Fruit fly (Drosophila melanogaster) whole organism, embryonic: ENCODE data around the gene SkpA.

Experiments used
- Abd-B ChIP-seq: fragments of 200-800 bp; sonication (Bioruptor generic); optimal IDR thresholded peaks from 2 replicates; lab custom pipeline; 2018; ENCODE audit warnings: missing biosample characterization, mild to moderate bottlenecking, missing genetic modification characterization, moderate library complexity
- Atf-2 ChIP-seq: fragments of 200-800 bp; sonication (Bioruptor generic); optimal IDR thresholded peaks from 2 replicates; lab custom pipeline; 2016; ENCODE audit warnings: missing biosample characterization, missing genetic modification characterization
- CG10147 ChIP-seq: fragments of 200-800 bp; sonication (Bioruptor generic); optimal IDR thresholded peaks from 2 replicates; lab custom pipeline; 2019; ENCODE audit warnings: missing biosample characterization, mild to moderate bottlenecking, missing genetic modification characterization, moderate library complexity
- CG12659 ChIP-seq: fragments of 200-800 bp; sonication (Bioruptor generic); optimal IDR thresholded peaks from 3 replicates; lab custom pipeline; 2017; ENCODE audit warnings: mild to moderate bottlenecking, missing biosample characterization, missing genetic modification reagents, missing genetic modification characterization
- CG15011 ChIP-seq: fragments of 200-800 bp; sonication (Bioruptor generic); optimal IDR thresholded peaks from 3 replicates; lab custom pipeline; 2018; ENCODE audit warnings: missing biosample characterization, mild to moderate bottlenecking, missing genetic modification characterization
- CG15696 ChIP-seq: fragments of 200-800 bp; sonication (Bioruptor generic); optimal IDR thresholded peaks from 2 replicates; lab custom pipeline; 2019; ENCODE audit warnings: missing biosample characterization, mild to moderate bottlenecking, missing genetic modification characterization, moderate library complexity
- CG18476 ChIP-seq: fragments of 200-800 bp; sonication (Bioruptor generic); optimal IDR thresholded peaks from 2 replicates; lab custom pipeline; 2016; ENCODE audit warnings: missing biosample characterization, mild to moderate bottlenecking, missing genetic modification characterization
- CG30403 ChIP-seq: fragments of 200-800 bp; sonication (Bioruptor generic); optimal IDR thresholded peaks from 3 replicates; lab custom pipeline; 2016; ENCODE audit warnings: missing biosample characterization, missing genetic modification characterization
- CG31388 ChIP-seq: fragments of 200-800 bp; sonication (Bioruptor generic); optimal IDR thresholded peaks from 2 replicates; lab custom pipeline; 2016; ENCODE audit warnings: missing biosample characterization, missing genetic modification characterization
- CG3163 ChIP-seq: fragments of 200-800 bp; sonication (Bioruptor generic); optimal IDR thresholded peaks from 3 replicates; lab custom pipeline; 2016; ENCODE audit warnings: missing biosample characterization, missing genetic modification characterization
- CG32772 ChIP-seq: fragments of 200-800 bp; sonication (Bioruptor generic); IDR thresholded peaks from 2 replicates; pipeline ENCODE4 v1.3.6; 2022; ENCODE audit warnings: missing biosample characterization, missing genetic modification characterization
- CG6175 ChIP-seq: fragments of 200-800 bp; sonication (Bioruptor generic); IDR thresholded peaks from 3 replicates; pipeline ENCODE4 v1.3.6; 2022; ENCODE audit warnings: missing biosample characterization, missing genetic modification characterization
- CG6654 ChIP-seq: fragments of 200-800 bp; sonication (Bioruptor generic); optimal IDR thresholded peaks from 2 replicates; lab custom pipeline; 2017; ENCODE audit warnings: missing biosample characterization, mild to moderate bottlenecking, missing genetic modification characterization
- CG6813 ChIP-seq: fragments of 200-800 bp; sonication (Bioruptor generic); optimal IDR thresholded peaks from 2 replicates; lab custom pipeline; 2017; ENCODE audit warnings: missing biosample characterization, missing genetic modification characterization, mild to moderate bottlenecking, moderate library complexity, missing genetic modification reagents
- CG9215 ChIP-seq: fragments of 200-800 bp; sonication (Bioruptor generic); IDR thresholded peaks from 2 replicates; pipeline ENCODE4 v1.3.6; 2022; ENCODE audit warnings: missing biosample characterization, missing genetic modification characterization
- CG9876 ChIP-seq: fragments of 200-800 bp; sonication (Bioruptor generic); optimal IDR thresholded peaks from 2 replicates; lab custom pipeline; 2016; ENCODE audit warnings: missing biosample characterization, missing genetic modification characterization
- Dad ChIP-seq: fragments of 200-800 bp; sonication (Bioruptor generic); optimal IDR thresholded peaks from 3 replicates; lab custom pipeline; 2016; ENCODE audit warnings: missing biosample characterization, missing genetic modification characterization
- Dp ChIP-seq: fragments of 200-800 bp; sonication (Bioruptor generic); optimal IDR thresholded peaks from 2 replicates; lab custom pipeline; 2018; ENCODE audit warnings: missing biosample characterization, mild to moderate bottlenecking, missing genetic modification characterization, moderate library complexity
- HLH4C ChIP-seq: fragments of 200-800 bp; sonication (Bioruptor generic); IDR thresholded peaks from 3 replicates; pipeline ENCODE4 v1.3.6; 2022; ENCODE audit warnings: missing biosample characterization, missing genetic modification characterization; ENCODE audit not compliant: partially characterized antibody
- Hr3 ChIP-seq: fragments of 200-800 bp; sonication (Bioruptor generic); optimal IDR thresholded peaks from 3 replicates; lab custom pipeline; 2016; ENCODE audit warnings: missing biosample characterization, missing genetic modification characterization
- Hr39 ChIP-seq: fragments of >200 bp; optimal IDR thresholded peaks from 2 replicates; lab custom pipeline; 2017
- Hsf ChIP-seq: fragments of 200-800 bp; sonication (Bioruptor generic); optimal IDR thresholded peaks from 3 replicates; lab custom pipeline; 2016; ENCODE audit warnings: missing biosample characterization, missing genetic modification characterization
- Myb ChIP-seq: fragments of 200-800 bp; sonication (Bioruptor generic); optimal IDR thresholded peaks from 2 replicates; lab custom pipeline; 2016; ENCODE audit warnings: missing biosample characterization, missing genetic modification characterization
- NC2β ChIP-seq: fragments of 200-800 bp; sonication (Bioruptor generic); optimal IDR thresholded peaks from 2 replicates; lab custom pipeline; 2016; ENCODE audit warnings: missing biosample characterization, missing genetic modification characterization
- Oli ChIP-seq: fragments of 200-800 bp; sonication (Bioruptor generic); optimal IDR thresholded peaks from 2 replicates; lab custom pipeline; 2018; ENCODE audit warnings: missing biosample characterization, mild to moderate bottlenecking, missing genetic modification characterization, moderate library complexity
- Optix ChIP-seq: fragments of 200-800 bp; sonication (Bioruptor generic); IDR thresholded peaks from 3 replicates; pipeline ENCODE4 v1.3.6; 2022; ENCODE audit warnings: missing biosample characterization, missing genetic modification characterization
- Ptx1 ChIP-seq: fragments of 200-800 bp; sonication (Bioruptor generic); IDR thresholded peaks from 2 replicates; pipeline ENCODE4 v1.3.6; 2022; ENCODE audit warnings: missing biosample characterization, missing genetic modification characterization
- Taf1 ChIP-seq: fragments of 200-800 bp; sonication (Bioruptor generic); IDR thresholded peaks from 2 replicates; pipeline ENCODE4 v1.3.6; 2022; ENCODE audit warnings: missing biosample characterization, missing genetic modification characterization
- Vsx1 ChIP-seq: fragments of 200-800 bp; sonication (Bioruptor generic); optimal IDR thresholded peaks from 2 replicates; lab custom pipeline; 2017; ENCODE audit warnings: missing biosample characterization, mild to moderate bottlenecking, missing genetic modification characterization, missing genetic modification reagents
- bab2 ChIP-seq: fragments of 200-800 bp; sonication (Bioruptor generic); optimal IDR thresholded peaks from 2 replicates; lab custom pipeline; 2016; ENCODE audit warnings: missing biosample characterization, missing genetic modification characterization
- disco-r ChIP-seq: fragments of 200-800 bp; sonication (Bioruptor generic); optimal IDR thresholded peaks from 2 replicates; lab custom pipeline; 2016; ENCODE audit warnings: missing biosample characterization, missing genetic modification characterization
- dm ChIP-seq: fragments of 200-800 bp; sonication (Bioruptor generic); optimal IDR thresholded peaks from 3 replicates; lab custom pipeline; 2016; ENCODE audit warnings: missing biosample characterization, missing genetic modification characterization
- dysf ChIP-seq: fragments of 200-800 bp; sonication (Bioruptor generic); IDR thresholded peaks from 3 replicates; pipeline ENCODE4 v1.3.6; 2022; ENCODE audit warnings: missing biosample characterization, missing genetic modification characterization
- emc ChIP-seq: fragments of 200-800 bp; sonication (Bioruptor generic); optimal IDR thresholded peaks from 2 replicates; lab custom pipeline; 2016; ENCODE audit warnings: missing biosample characterization, missing genetic modification characterization
- eve ChIP-seq, 2 experiments: fragments of >200 bp; optimal IDR thresholded peaks; 2 replicates each; lab custom pipeline; 2017; ENCODE audit warnings: missing biosample characterization in 2 of 2, missing genetic modification characterization in 2 of 2
- exex ChIP-seq: fragments of 200-800 bp; sonication (Bioruptor generic); optimal IDR thresholded peaks from 4 replicates; lab custom pipeline; 2018; ENCODE audit warnings: missing biosample characterization, mild to moderate bottlenecking, missing genetic modification characterization, moderate library complexity
- fru ChIP-seq: fragments of >200 bp; optimal IDR thresholded peaks from 2 replicates; lab custom pipeline; 2017
- fu2 ChIP-seq: fragments of 200-800 bp; sonication (Bioruptor generic); optimal IDR thresholded peaks from 2 replicates; lab custom pipeline; 2016; ENCODE audit warnings: missing biosample characterization, missing genetic modification characterization
- grau ChIP-seq: fragments of 200-800 bp; optimal IDR thresholded peaks from 3 replicates; lab custom pipeline; 2019; ENCODE audit warnings: missing biosample characterization, mild to moderate bottlenecking, missing genetic modification characterization, moderate library complexity
- grn ChIP-seq: fragments of 200-800 bp; sonication (Bioruptor generic); optimal IDR thresholded peaks from 3 replicates; lab custom pipeline; 2017; ENCODE audit warnings: missing biosample characterization, missing genetic modification characterization
- gro ChIP-seq: fragments of 200-800 bp; sonication (Bioruptor generic); optimal IDR thresholded peaks from 2 replicates; lab custom pipeline; 2016; ENCODE audit warnings: missing biosample characterization, missing genetic modification characterization
- ham ChIP-seq: fragments of 200-800 bp; sonication (Bioruptor generic); IDR thresholded peaks from 2 replicates; pipeline ENCODE4 v1.3.6; 2022; ENCODE audit warnings: missing biosample characterization, missing genetic modification characterization
- jigr1 ChIP-seq: fragments of 200-800 bp; sonication (Bioruptor generic); IDR thresholded peaks from 3 replicates; pipeline ENCODE4 v1.3.6; 2022; ENCODE audit warnings: missing biosample characterization, missing genetic modification characterization
- maf-S ChIP-seq: fragments of 200-800 bp; sonication (Bioruptor generic); optimal IDR thresholded peaks from 2 replicates; lab custom pipeline; 2016; ENCODE audit warnings: missing biosample characterization, missing genetic modification characterization
- mam ChIP-seq: fragments of 200-800 bp; sonication (Bioruptor generic); optimal IDR thresholded peaks from 3 replicates; lab custom pipeline; 2016; ENCODE audit warnings: missing biosample characterization, missing genetic modification characterization
- nerfin-1 ChIP-seq: fragments of 200-800 bp; sonication (Bioruptor generic); optimal IDR thresholded peaks from 3 replicates; lab custom pipeline; 2019; ENCODE audit warnings: missing biosample characterization, mild to moderate bottlenecking, missing genetic modification characterization, moderate library complexity
- phol ChIP-seq: fragments of 200-800 bp; sonication (Bioruptor generic); optimal IDR thresholded peaks from 3 replicates; lab custom pipeline; 2018; ENCODE audit warnings: missing biosample characterization, mild to moderate bottlenecking, missing genetic modification characterization, moderate library complexity
- pzg ChIP-seq: fragments of 200-800 bp; sonication (Bioruptor generic); optimal IDR thresholded peaks from 3 replicates; lab custom pipeline; 2018; ENCODE audit warnings: missing biosample characterization, mild to moderate bottlenecking, missing genetic modification characterization, moderate library complexity
- tgo ChIP-seq: fragments of 200-800 bp; sonication (Bioruptor generic); IDR thresholded peaks from 3 replicates; pipeline ENCODE4 v1.3.6; 2022; ENCODE audit warnings: missing biosample characterization, missing genetic modification characterization
- wdn ChIP-seq: fragments of 200-800 bp; sonication (Bioruptor generic); IDR thresholded peaks from 2 replicates; pipeline ENCODE4 v1.3.6; 2022; ENCODE audit warnings: missing biosample characterization, missing genetic modification characterization
- wek ChIP-seq: fragments of 200-800 bp; sonication (Bioruptor generic); optimal IDR thresholded peaks from 3 replicates; lab custom pipeline; 2018; ENCODE audit warnings: missing biosample characterization, mild to moderate bottlenecking, missing genetic modification characterization, moderate library complexity

The SkpA gene

dm6 chrX:655492-656379, at the start of gene SkpA, which contains the start of gene Hmt4-20 (continued):
- TF ChIP-seq Taf1 (no peak), CG10147 (GFP tag; lab: Kevin White, UChicago) (no peak), nerfin-1 (tag; lab: Kevin White, UChicago) (no peak), tgo (no peak), Atf-2 (GFP tag; lab: Kevin White, UChicago) (no peak), jigr1 (GFP tag; lab: Robert Waterston, UW) (no peak), Dad (GFP tag; lab: Kevin White, UChicago) (no peak), grau (tag; lab: Kevin White, UChicago) (peak; percentile 1), Optix (GFP tag; lab: Robert Waterston, UW) (no peak), CG6654 (GFP tag; lab: Kevin White, UChicago) (no peak), CG15696 (tag; lab: Kevin White, UChicago) (no peak), grn (GFP tag; lab: Kevin White, UChicago) (no peak), CG3163 (GFP tag; lab: Kevin White, UChicago) (peak; percentile 19), fru (lab: Kevin White, UChicago) (no peak), Hsf (GFP tag; lab: Kevin White, UChicago) (no peak), gro (GFP tag; lab: Kevin White, UChicago) (no peak), Ptx1 (GFP tag; lab: Robert Waterston, UW) (no peak), pzg (GFP tag; lab: Kevin White, UChicago) (peak; percentile 88), Vsx1 (GFP tag; lab: Kevin White, UChicago) (no peak), CG32772 (GFP tag; lab: Robert Waterston, UW) (no peak), Hr39 (lab: Kevin White, UChicago) (no peak), Abd-B (GFP tag; lab: Kevin White, UChicago) (peak; percentile 42), CG18476 (GFP tag; lab: Kevin White, UChicago) (no peak), ham (GFP tag; lab: Robert Waterston, UW) (no peak), CG6813 (no peak), CG15011 (no peak), phol (tag; lab: Kevin White, UChicago) (peak; percentile 87), dysf (GFP tag; lab: Robert Waterston, UW) (no peak), maf-S (GFP tag; lab: Kevin White, UChicago) (no peak), bab2 (GFP tag; lab: Kevin White, UChicago) (peak; percentile 10), eve (GFP tag; optimal IDR thresholded peaks at IDR 0.05; lab: Kevin White, UChicago) (no peak), dm (peak; percentile 22), CG6175 (GFP tag; lab: Robert Waterston, UW) (no peak), mam (GFP tag; lab: Kevin White, UChicago) (peak; percentile 15), CG30403 (GFP tag; lab: Kevin White, UChicago) (no peak), disco-r (GFP tag; lab: Kevin White, UChicago) (no peak), Hr3 (no peak), CG12659 (GFP tag; lab: Kevin White, UChicago) (peak; percentile 68), CG31388 (GFP tag; lab: Kevin White, UChicago) (no peak), Oli (tag; lab: Kevin White, UChicago) (no peak), wek (GFP tag; lab: Kevin White, UChicago) (no peak), CG9215 (GFP tag; lab: Robert Waterston, UW) (no peak), NC2β (GFP tag; lab: Kevin White, UChicago) (no peak), Myb (GFP tag; lab: Kevin White, UChicago) (peak; percentile 74), emc (GFP tag; lab: Kevin White, UChicago) (no peak), CG9876 (GFP tag; lab: Kevin White, UChicago) (no peak), exex (tag; lab: Kevin White, UChicago) (no peak), fu2 (no peak), HLH4C (GFP tag; lab: Robert Waterston, UW) (peak; percentile 89), Dp (GFP tag; lab: Kevin White, UChicago) (peak; percentile 59), wdn (GFP tag; lab: Robert Waterston, UW) (no peak)
